Fruit fly (Drosophila melanogaster) whole organism: Measurements from ENCODE around the gene pont.

Experiments used
- CG8478 ChIP-seq: fragments of >200 bp; optimal IDR thresholded peaks from 2 replicates; lab custom pipeline; 2018; ENCODE audit warnings: inconsistent platforms
- Dll ChIP-seq: fragments of >200 bp; optimal IDR thresholded peaks from 2 replicates; lab custom pipeline; 2017
- EcR ChIP-seq, 2 experiments: fragments of >200 bp; optimal IDR thresholded peaks; 2 replicates each; lab custom pipeline; 2017; ENCODE audit warnings: missing biosample characterization in 2 of 2, missing genetic modification characterization in 2 of 2, missing genetic modification reagents in 2 of 2
- pan ChIP-seq: fragments of >200 bp; optimal IDR thresholded peaks from 2 replicates; lab custom pipeline; 2017
- psq ChIP-seq: fragments of >200 bp; optimal IDR thresholded peaks from 2 replicates; lab custom pipeline; 2017
- usp ChIP-seq: fragments of >200 bp; optimal IDR thresholded peaks from 2 replicates; lab custom pipeline; 2017; ENCODE audit warnings: missing biosample characterization, missing genetic modification characterization, mixed read lengths

Gene pont

dm6 chr3R:10264601-10265421 is 2.9 kb downstream of the pont start:
- TF ChIP-seq pan (lab: Kevin White, UChicago) (no peak), Dll (lab: Kevin White, UChicago) (peak; percentile 4)

dm6 chr3R:10265552-10266137 is 3.7 kb downstream of the pont start:
- TF ChIP-seq EcR (GFP tag; optimal IDR thresholded peaks at IDR 0.05; lab: Kevin White, UChicago): no peak
- TF ChIP-seq pan (lab: Kevin White, UChicago): no peak

DNA sequence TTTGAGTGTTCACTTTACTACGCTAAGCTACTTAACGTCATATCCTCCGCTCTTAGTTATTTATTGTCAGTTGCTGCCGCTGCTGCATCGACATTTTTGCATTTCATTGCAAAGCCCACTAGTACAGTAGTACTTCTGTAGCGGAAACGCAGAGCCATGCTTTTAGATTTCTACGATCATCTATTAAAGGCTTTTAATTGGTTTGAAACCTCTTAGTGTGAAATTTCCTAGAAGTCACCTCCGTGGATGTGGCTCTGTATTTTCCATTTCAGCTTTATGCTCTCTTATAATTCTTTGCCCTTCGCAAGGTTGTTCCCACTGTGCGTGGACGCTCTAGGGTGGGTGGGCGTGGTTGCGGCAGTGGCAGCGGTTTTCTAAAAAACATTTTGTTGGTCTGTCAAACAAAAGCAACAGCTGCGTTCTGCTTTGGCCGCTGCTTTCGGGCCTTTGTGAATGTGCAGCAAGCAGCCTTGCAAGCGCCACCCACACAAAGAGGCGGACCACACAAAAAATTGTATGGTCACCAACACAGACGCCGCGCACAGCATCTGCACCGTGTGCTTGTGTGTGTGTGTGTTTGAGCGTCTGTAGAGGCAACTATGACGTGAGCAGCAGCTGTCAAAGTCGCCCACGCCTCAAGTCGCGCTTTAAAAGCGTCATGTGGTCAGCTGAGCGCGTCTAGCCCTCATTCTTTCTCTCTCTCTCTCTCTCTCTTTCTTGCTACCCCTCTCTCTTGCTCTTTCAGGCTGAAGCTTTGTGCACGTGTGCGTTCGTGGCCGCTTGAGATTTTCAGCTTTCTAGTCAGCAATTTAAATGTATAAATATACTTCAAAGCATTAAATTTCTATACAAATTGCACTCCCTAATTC is 4.9 kb downstream of the pont start:
- TF ChIP-seq CG8478 (lab: Kevin White, UChicago): no peak
- TF ChIP-seq EcR (GFP tag; optimal IDR thresholded peaks at IDR 0.05; lab: Kevin White, UChicago): no peak
- TF ChIP-seq psq (lab: Kevin White, UChicago): no peak
- no peak for TF ChIP-seq Dll (lab: Kevin White, UChicago)
- no peak for TF ChIP-seq usp (GFP tag; lab: Kevin White, UChicago)

DNA sequence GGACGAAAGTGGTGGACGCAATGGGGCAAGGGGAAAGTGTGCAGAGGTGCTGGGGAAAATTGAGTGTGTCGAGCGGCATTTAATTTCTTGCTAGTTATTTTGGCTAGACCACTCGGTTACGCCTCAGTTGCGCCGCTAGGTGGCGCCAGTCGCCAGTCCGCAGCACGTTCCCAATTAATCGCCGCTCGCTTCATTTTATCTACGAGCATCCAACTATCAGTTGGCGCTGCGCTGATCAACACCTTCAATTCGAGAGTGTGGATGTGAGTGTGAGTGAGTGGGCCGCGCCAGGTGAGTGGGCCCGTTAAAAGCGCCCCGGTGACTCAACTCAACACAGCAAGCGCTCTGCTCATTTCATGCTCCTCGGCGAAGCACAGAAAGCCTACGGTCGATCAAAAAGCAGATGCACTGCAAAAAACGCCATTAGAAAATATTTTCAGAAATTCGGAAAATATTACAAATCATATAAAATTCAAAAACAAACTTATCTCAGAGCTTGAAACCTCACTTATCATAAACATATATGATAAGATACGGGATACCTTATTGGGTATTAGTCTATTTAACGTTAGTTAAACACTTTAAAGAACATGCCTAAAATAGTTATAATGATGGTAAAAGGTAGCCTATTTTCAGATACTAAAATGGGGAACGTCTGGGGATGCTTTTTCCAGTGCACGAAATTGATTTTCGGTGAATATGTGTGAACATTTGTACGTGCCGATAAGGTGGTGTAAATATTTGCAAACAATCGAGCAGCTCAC is 6.4 kb downstream of the pont start:
- TF ChIP-seq EcR (GFP tag; optimal IDR thresholded peaks at IDR 0.05; lab: Kevin White, UChicago) (no peak), pan (lab: Kevin White, UChicago) (no peak), CG8478 (lab: Kevin White, UChicago) (no peak), usp (GFP tag; lab: Kevin White, UChicago) (no peak), psq (lab: Kevin White, UChicago) (no peak), Dll (lab: Kevin White, UChicago) (no peak)

DNA sequence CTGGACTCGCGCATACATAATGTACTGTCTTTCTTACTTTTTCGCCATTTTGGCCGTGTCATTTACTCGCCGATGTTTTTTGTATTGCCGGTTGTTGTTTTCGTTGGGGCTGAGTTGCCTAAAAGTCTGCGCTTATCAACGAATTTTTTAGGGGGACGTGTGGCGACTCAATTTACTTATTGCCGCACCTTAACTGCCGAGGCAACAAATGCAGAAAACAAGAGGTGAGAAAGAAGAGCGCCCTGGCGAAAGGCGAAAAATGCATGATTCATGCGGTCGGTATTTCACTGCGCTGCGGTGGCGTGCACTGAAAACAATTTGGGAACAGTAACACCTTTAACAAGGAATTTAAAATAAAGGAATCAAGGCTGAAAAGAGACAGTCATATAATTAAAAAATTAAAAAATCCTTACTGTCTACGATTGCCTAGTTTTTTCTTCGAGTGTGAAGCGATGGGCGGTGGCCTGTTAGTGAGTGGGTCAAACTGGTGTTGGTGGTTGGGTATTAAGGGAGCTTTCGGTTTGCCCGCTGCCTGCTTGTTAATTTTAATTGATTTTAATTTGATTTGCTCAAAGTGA is 7.0 kb downstream of the pont start:
- TF ChIP-seq psq (lab: Kevin White, UChicago) (no peak), pan (lab: Kevin White, UChicago) (no peak), Dll (lab: Kevin White, UChicago) (no peak), usp (GFP tag; lab: Kevin White, UChicago) (no peak), EcR (GFP tag; optimal IDR thresholded peaks at IDR 0.05; lab: Kevin White, UChicago) (no peak), CG8478 (lab: Kevin White, UChicago) (no peak)

dm6 chr3R:10269921-10270431 is 8.1 kb downstream of the pont start:
- no peak for TF ChIP-seq usp (GFP tag; lab: Kevin White, UChicago)

DNA sequence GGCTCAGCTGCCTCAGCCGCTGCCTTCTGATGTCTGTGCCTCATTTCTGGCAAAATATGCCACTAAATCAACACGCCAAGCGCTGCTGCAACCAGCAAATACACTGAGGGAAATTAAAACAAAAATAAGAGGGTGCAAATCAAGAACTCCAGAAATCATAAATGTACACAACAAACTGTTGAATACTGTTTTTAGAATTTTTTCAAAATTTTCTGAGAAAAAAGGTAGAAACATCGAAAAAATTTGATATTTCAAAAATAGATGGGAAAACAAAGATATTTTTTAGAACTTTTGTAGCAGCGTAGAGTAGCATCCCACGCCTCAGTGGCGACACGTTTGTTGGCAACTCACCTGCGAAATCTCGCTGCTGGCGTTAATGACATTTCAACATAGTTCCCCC is 10.8 kb downstream of the pont start:
- no peak for TF ChIP-seq CG8478 (lab: Kevin White, UChicago)
- TF ChIP-seq pan (lab: Kevin White, UChicago): no peak
- no peak for TF ChIP-seq psq (lab: Kevin White, UChicago)
- TF ChIP-seq Dll (lab: Kevin White, UChicago): no peak
- no peak for TF ChIP-seq EcR (GFP tag; optimal IDR thresholded peaks at IDR 0.05; lab: Kevin White, UChicago)
- TF ChIP-seq usp (GFP tag; lab: Kevin White, UChicago): no peak

DNA sequence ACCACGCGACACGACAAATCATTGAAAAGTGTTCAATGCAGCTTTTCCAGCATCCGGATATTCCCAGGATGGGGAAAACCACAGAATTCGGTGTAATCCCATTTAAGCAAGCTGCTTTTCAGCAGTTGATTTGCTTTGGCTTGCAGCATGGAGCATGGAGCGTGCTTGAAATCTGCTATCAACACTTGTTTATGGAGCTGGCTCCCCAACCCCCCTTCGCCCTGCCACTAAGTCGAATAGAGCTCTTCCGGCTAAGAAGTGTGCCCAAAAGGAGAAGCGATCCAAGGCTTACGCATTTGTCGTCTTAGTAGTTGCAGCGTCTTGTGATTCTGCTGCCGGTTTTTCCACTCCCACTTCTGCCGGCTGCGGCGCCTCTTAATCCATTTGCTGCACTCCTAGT is 12.4 kb downstream of the pont start:
- TF ChIP-seq usp (GFP tag; lab: Kevin White, UChicago): no peak
- no peak for TF ChIP-seq EcR (GFP tag; optimal IDR thresholded peaks at IDR 0.05; lab: Kevin White, UChicago)
- TF ChIP-seq psq (lab: Kevin White, UChicago): no peak
- TF ChIP-seq Dll (lab: Kevin White, UChicago): no peak
- no peak for TF ChIP-seq pan (lab: Kevin White, UChicago)
- TF ChIP-seq CG8478 (lab: Kevin White, UChicago): no peak

dm6 chr3R:10274829-10275228 is 12.9 kb downstream of the pont start:
- TF ChIP-seq pan (lab: Kevin White, UChicago) (no peak), Dll (lab: Kevin White, UChicago) (no peak), EcR (GFP tag; optimal IDR thresholded peaks at IDR 0.05; lab: Kevin White, UChicago) (no peak), usp (GFP tag; lab: Kevin White, UChicago) (no peak), psq (lab: Kevin White, UChicago) (no peak), CG8478 (lab: Kevin White, UChicago) (no peak)

DNA sequence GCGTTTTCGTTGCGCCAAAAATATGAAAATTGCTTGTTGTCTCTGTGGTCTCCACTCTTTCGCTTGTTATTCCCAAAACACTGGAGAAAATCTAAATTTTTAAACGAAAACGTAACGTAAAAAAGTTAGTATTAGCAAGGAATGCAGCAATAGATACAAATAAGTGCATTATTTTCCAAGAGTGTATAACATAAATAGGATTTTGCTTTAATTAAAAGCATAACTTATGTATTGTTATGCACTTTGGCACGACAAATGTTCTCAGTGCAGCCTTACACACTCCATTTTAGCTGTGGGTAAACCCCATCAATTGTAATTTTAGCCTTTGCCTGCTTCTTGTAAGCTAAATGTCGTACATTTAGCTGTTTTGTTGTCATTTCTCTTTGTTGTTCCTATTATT is 14.1 kb downstream of the pont start:
- TF ChIP-seq EcR (GFP tag; optimal IDR thresholded peaks at IDR 0.05; lab: Kevin White, UChicago) (no peak), psq (lab: Kevin White, UChicago) (no peak), usp (GFP tag; lab: Kevin White, UChicago) (no peak), pan (lab: Kevin White, UChicago) (no peak), Dll (lab: Kevin White, UChicago) (no peak), CG8478 (lab: Kevin White, UChicago) (no peak)
